Worm (Caenorhabditis elegans): ENCODE measurements around the gene ints-2.
"Not testable (repeated sequence)": the region's sequence is repeated elsewhere in the genome, so short reads cannot be mapped to it uniquely, and the experiment has no call there.

The ints-2 gene

DNA sequence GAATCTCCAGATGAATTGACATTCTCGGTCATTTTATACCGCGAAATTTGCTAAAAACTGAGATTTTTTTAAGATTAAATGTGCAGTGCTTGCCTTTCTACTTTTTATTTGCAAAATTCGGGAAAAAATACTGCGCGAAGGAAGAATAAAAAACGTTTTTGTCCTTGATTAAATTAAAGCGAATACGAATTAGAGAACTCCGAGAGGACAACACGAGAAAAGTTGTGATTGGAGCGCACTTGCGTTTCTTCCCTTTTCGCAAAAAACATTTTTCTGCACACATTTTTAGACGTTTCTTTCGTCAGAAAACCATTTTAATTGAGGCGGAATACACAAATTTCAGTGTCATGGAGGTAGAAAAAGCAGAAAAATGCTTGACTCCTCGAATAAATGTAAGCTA is at the start of gene ints-2, which contains the start of gene trm-1:
Gene ints-2 (plus strand): TSS at position 249 of the 400 bp plus-strand sequence.
Gene trm-1 (minus strand): TSS at position 175 of the 400 bp plus-strand sequence.
- TF ChIP-seq B0310.2 (tag; optimal IDR thresholded peaks at IDR 0.05) (no peak), flt-1 (GFP tag; IDR thresholded peaks at IDR 0.05) (no peak), aly-1 (tag; optimal IDR thresholded peaks at IDR 0.05) (no peak), ama-1 (optimal IDR thresholded peaks at IDR 0.05) (no peak), tra-4 (tag; optimal IDR thresholded peaks at IDR 0.05) (no peak), hmg-4 (GFP tag; optimal IDR thresholded peaks at IDR 0.05) (no peak), ceh-36 (tag; optimal IDR thresholded peaks at IDR 0.05) (no peak), scrt-1 (GFP tag; IDR thresholded peaks at IDR 0.05) (no peak), hmbx-1 (tag; optimal IDR thresholded peaks at IDR 0.05) (no peak), tbx-37 (GFP tag; conservative IDR thresholded peaks at IDR 0.05) (no peak), sea-1 (GFP tag; conservative IDR thresholded peaks at IDR 0.05) (no peak), F13C5.2 (tag; optimal IDR thresholded peaks at IDR 0.05) (no peak), ceh-13 (GFP tag; optimal IDR thresholded peaks at IDR 0.05) (no peak), tbx-11 (GFP tag; IDR thresholded peaks at IDR 0.05) (no peak), hnd-1 (tag; optimal IDR thresholded peaks at IDR 0.05) (no peak), pes-1 (GFP tag; IDR thresholded peaks at IDR 0.05) (no peak), ets-7 (tag; optimal IDR thresholded peaks at IDR 0.05) (no peak)

DNA sequence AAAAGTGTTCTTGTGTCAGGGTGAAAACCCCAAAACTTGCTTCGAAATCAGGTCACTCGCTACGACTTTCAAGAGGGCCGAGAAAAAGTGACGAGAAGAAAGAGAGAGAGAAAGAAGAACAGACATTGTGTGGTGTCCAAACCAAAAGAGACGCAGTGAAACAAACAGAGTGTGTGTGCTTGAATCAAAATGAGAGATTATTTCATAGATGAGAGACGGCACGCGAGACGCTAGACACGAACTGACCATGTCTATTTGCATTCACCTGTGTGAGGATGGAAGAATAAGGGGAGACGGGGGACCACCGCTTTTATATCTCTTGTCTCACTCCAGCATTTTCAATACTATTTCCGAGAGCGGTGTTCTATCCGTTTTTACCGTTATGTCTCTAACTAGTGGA is 49.3 kb upstream of the ints-2 start:
- no peak for TF ChIP-seq ets-7 (tag; optimal IDR thresholded peaks at IDR 0.05)
- peak; percentile 42 for TF ChIP-seq ceh-36 (tag; optimal IDR thresholded peaks at IDR 0.05)
- TF ChIP-seq hmg-4 (GFP tag; optimal IDR thresholded peaks at IDR 0.05): peak; percentile 26
- no peak for TF ChIP-seq tbx-37 (GFP tag; conservative IDR thresholded peaks at IDR 0.05)
- no peak for TF ChIP-seq pes-1 (GFP tag; IDR thresholded peaks at IDR 0.05)
- TF ChIP-seq aly-1 (tag; optimal IDR thresholded peaks at IDR 0.05): no peak

DNA sequence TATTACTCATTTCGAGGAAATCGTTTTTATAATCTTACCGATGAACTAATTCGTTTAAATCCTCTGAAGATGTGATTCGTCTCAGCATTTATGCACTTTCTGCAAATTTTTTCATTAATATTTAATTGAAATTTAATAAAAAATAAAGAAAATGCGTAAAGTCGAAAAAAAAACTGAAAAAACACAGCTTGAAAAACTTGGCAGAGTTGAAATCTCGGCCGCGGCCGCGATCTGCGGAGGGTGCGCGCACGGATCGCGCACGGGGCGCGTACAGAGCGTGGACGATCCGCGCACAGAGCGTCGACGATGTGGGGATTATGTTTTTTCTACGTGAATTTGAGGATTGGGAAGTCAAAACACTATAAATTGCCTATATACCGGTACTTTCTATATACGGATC is 47.7 kb upstream of the ints-2 start, which contains the start of gene AH10.4:
Gene AH10.4 (minus strand): TSS at position 101 of the 400 bp plus-strand sequence.
- TF ChIP-seq hmg-4 (GFP tag; optimal IDR thresholded peaks at IDR 0.05); B0310.2 (tag; optimal IDR thresholded peaks at IDR 0.05); hmbx-1 (tag; optimal IDR thresholded peaks at IDR 0.05): not testable (repeated sequence)

DNA sequence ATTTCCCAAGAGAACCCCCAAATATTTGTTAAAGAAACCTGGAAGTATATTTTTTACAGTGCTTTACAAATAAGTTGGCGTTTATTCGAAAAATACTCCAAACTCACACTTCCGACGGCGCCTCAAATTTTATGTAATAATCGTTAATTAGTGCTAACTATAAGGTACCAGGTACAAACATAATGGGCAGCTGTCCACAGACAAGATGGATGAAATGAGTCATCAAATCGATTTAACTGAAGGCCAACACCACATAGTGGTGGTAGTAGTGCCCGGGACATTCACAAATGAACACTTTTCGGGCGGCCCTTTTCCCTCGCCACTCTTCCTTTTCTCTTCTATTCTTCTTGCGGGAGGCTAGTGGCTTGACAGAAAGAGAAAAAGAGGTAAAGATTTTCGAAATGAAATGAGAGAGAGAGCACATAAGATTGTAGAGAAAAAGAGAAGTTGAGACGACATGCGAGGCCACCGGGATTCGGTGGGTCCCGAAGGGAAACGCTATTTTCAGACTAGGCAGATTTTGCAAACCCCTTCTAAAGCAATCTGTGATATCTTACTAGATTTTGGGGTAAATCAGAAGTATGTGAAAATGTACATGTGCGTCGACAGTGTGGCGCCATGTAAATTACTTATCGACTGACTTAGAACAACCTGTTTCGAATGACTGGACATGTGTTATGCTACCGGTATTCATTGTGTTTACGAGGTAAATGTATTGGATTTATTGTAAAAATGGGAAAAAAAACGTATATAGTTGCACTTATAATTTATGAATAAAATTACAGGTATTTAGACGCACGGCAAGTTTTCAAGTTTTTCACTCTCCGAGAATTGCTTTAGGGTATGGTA is 46.0 kb upstream of the ints-2 start:
- TF ChIP-seq F13C5.2 (tag; optimal IDR thresholded peaks at IDR 0.05): peak; percentile 34
- TF ChIP-seq hmg-4 (GFP tag; optimal IDR thresholded peaks at IDR 0.05): peak; percentile 69
- TF ChIP-seq ama-1 (optimal IDR thresholded peaks at IDR 0.05): no peak

ce11 chrV:14140733-14141132 is 44.8 kb upstream of the ints-2 start:
- TF ChIP-seq ama-1 (optimal IDR thresholded peaks at IDR 0.05): no peak
- TF ChIP-seq sea-1 (GFP tag; conservative IDR thresholded peaks at IDR 0.05): no peak
- no peak for TF ChIP-seq ets-7 (tag; optimal IDR thresholded peaks at IDR 0.05)
- no peak for TF ChIP-seq B0310.2 (tag; optimal IDR thresholded peaks at IDR 0.05)
- TF ChIP-seq tra-4 (tag; optimal IDR thresholded peaks at IDR 0.05): no peak
- no peak for TF ChIP-seq tbx-37 (GFP tag; conservative IDR thresholded peaks at IDR 0.05)
- TF ChIP-seq aly-1 (tag; optimal IDR thresholded peaks at IDR 0.05): no peak
- no peak for TF ChIP-seq hmbx-1 (tag; optimal IDR thresholded peaks at IDR 0.05)
- TF ChIP-seq pes-1 (GFP tag; IDR thresholded peaks at IDR 0.05): no peak
- no peak for TF ChIP-seq hmg-4 (GFP tag; optimal IDR thresholded peaks at IDR 0.05)
- no peak for TF ChIP-seq F13C5.2 (tag; optimal IDR thresholded peaks at IDR 0.05)
- TF ChIP-seq flt-1 (GFP tag; IDR thresholded peaks at IDR 0.05): no peak
- TF ChIP-seq tbx-11 (GFP tag; IDR thresholded peaks at IDR 0.05): no peak
- TF ChIP-seq ceh-36 (tag; optimal IDR thresholded peaks at IDR 0.05): no peak

- TF ChIP-seq F13C5.2 (tag; optimal IDR thresholded peaks at IDR 0.05) (no peak), hnd-1 (tag; optimal IDR thresholded peaks at IDR 0.05) (no peak)
These were observed 43.6 kb upstream of the ints-2 start for ce11 chrV:14141846-14142245.

- no peak for TF ChIP-seq tbx-11 (GFP tag; IDR thresholded peaks at IDR 0.05)
- no peak for TF ChIP-seq scrt-1 (GFP tag; IDR thresholded peaks at IDR 0.05)
- no peak for TF ChIP-seq pes-1 (GFP tag; IDR thresholded peaks at IDR 0.05)
- no peak for TF ChIP-seq ceh-36 (tag; optimal IDR thresholded peaks at IDR 0.05)
- TF ChIP-seq hmbx-1 (tag; optimal IDR thresholded peaks at IDR 0.05): no peak
- TF ChIP-seq ceh-13 (GFP tag; optimal IDR thresholded peaks at IDR 0.05): no peak
These were observed 41.9 kb upstream of the ints-2 start for ce11 chrV:14143634-14144033.

ce11 chrV:14145267-14145666 is 40.2 kb upstream of the ints-2 start, which contains the start of gene par-1:
Gene par-1, minus strand, starts transcription at chrV:14145367.
- TF ChIP-seq pes-1 (GFP tag; IDR thresholded peaks at IDR 0.05) (no peak), ama-1 (optimal IDR thresholded peaks at IDR 0.05) (no peak), aly-1 (tag; optimal IDR thresholded peaks at IDR 0.05) (no peak), F13C5.2 (tag; optimal IDR thresholded peaks at IDR 0.05) (no peak), ceh-36 (tag; optimal IDR thresholded peaks at IDR 0.05) (no peak), sea-1 (GFP tag; conservative IDR thresholded peaks at IDR 0.05) (no peak), hmg-4 (GFP tag; optimal IDR thresholded peaks at IDR 0.05) (no peak), ets-7 (tag; optimal IDR thresholded peaks at IDR 0.05) (no peak), B0310.2 (tag; optimal IDR thresholded peaks at IDR 0.05) (no peak), flt-1 (GFP tag; IDR thresholded peaks at IDR 0.05) (no peak), tbx-11 (GFP tag; IDR thresholded peaks at IDR 0.05) (no peak), hnd-1 (tag; optimal IDR thresholded peaks at IDR 0.05) (no peak), tra-4 (tag; optimal IDR thresholded peaks at IDR 0.05) (no peak), hmbx-1 (tag; optimal IDR thresholded peaks at IDR 0.05) (no peak), ceh-13 (GFP tag; optimal IDR thresholded peaks at IDR 0.05) (no peak), tbx-37 (GFP tag; conservative IDR thresholded peaks at IDR 0.05) (no peak), scrt-1 (GFP tag; IDR thresholded peaks at IDR 0.05) (no peak)

Measured in whole organism, early embryonic.